Fruit fly (Drosophila melanogaster) whole organism, pupa: ENCODE data around the gene BG642312.
A peak's percentile ranks its signal among the peaks of the same experiment; 100 is the strongest.

Experiments used
- CG10348 ChIP-seq: fragments of 200-800 bp; sonication (Bioruptor generic); IDR thresholded peaks from 2 replicates; pipeline ENCODE4 v1.3.6; 2022; ENCODE audit warnings: missing biosample characterization, missing genetic modification characterization
- CG12605 ChIP-seq: fragments of 200-800 bp; sonication (Bioruptor generic); IDR thresholded peaks from 2 replicates; pipeline ENCODE4 v1.3.6; 2022; ENCODE audit warnings: missing biosample characterization, missing genetic modification characterization
- CG13204 ChIP-seq: fragments of 200-800 bp; sonication (Bioruptor generic); optimal IDR thresholded peaks from 2 replicates; lab custom pipeline; 2018; ENCODE audit warnings: missing biosample characterization, mild to moderate bottlenecking, missing genetic modification characterization, moderate library complexity
- CG14655 ChIP-seq: fragments of 200-800 bp; sonication (Bioruptor generic); optimal IDR thresholded peaks from 3 replicates; lab custom pipeline; 2017; ENCODE audit warnings: mild to moderate bottlenecking, missing biosample characterization, missing genetic modification reagents, missing genetic modification characterization
- CG15710 ChIP-seq: fragments of 200-800 bp; sonication (Bioruptor generic); optimal IDR thresholded peaks from 2 replicates; lab custom pipeline; 2018; ENCODE audit warnings: missing biosample characterization, mild to moderate bottlenecking, missing genetic modification characterization, moderate library complexity
- CG17806 ChIP-seq: fragments of 200-800 bp; sonication (Bioruptor generic); optimal IDR thresholded peaks from 2 replicates; lab custom pipeline; 2018; ENCODE audit warnings: missing biosample characterization, mild to moderate bottlenecking, missing genetic modification characterization, moderate library complexity
- CG32121 ChIP-seq: fragments of 200-800 bp; sonication (Bioruptor generic); IDR thresholded peaks from 2 replicates; pipeline ENCODE4 v1.3.6; 2022; ENCODE audit warnings: missing biosample characterization, missing genetic modification characterization
- CG34367 ChIP-seq: fragments of 200-800 bp; sonication (Bioruptor generic); optimal IDR thresholded peaks from 2 replicates; lab custom pipeline; 2018; ENCODE audit warnings: missing biosample characterization, mild to moderate bottlenecking, missing genetic modification characterization
- CG4496 ChIP-seq: fragments of 200-800 bp; sonication (Bioruptor generic); IDR thresholded peaks from 3 replicates; pipeline ENCODE4 v1.3.6; 2022; ENCODE audit warnings: missing biosample characterization, missing genetic modification characterization
- CG8159 ChIP-seq: fragments of 200-800 bp; sonication (Bioruptor generic); optimal IDR thresholded peaks from 3 replicates; lab custom pipeline; 2018; ENCODE audit warnings: missing biosample characterization, mild to moderate bottlenecking, missing genetic modification characterization, moderate library complexity
- CG8301 ChIP-seq: fragments of 200-800 bp; sonication (Bioruptor generic); optimal IDR thresholded peaks from 2 replicates; lab custom pipeline; 2018; ENCODE audit warnings: missing biosample characterization, mild to moderate bottlenecking, missing genetic modification characterization
- CG9948 ChIP-seq: fragments of 200-800 bp; sonication (Bioruptor generic); optimal IDR thresholded peaks from 2 replicates; lab custom pipeline; 2018; ENCODE audit warnings: missing biosample characterization, mild to moderate bottlenecking, missing genetic modification characterization, moderate library complexity
- D1 ChIP-seq: fragments of 200-800 bp; sonication (Bioruptor generic); optimal IDR thresholded peaks from 2 replicates; lab custom pipeline; 2018; ENCODE audit warnings: missing biosample characterization, mild to moderate bottlenecking, missing genetic modification characterization, moderate library complexity
- EcR ChIP-seq: fragments of 200-800 bp; sonication (Bioruptor generic); optimal IDR thresholded peaks from 3 replicates; lab custom pipeline; 2019; ENCODE audit warnings: missing biosample characterization, missing genetic modification characterization, mild to moderate bottlenecking, moderate library complexity, missing genetic modification reagents
- Ets98B ChIP-seq: fragments of 200-800 bp; sonication (Bioruptor generic); IDR thresholded peaks from 2 replicates; pipeline ENCODE4 v1.3.6; 2022; ENCODE audit warnings: missing biosample characterization, missing genetic modification characterization
- Pif1A ChIP-seq: fragments of 200-800 bp; sonication (Bioruptor generic); optimal IDR thresholded peaks from 3 replicates; lab custom pipeline; 2016; ENCODE audit warnings: missing biosample characterization, missing genetic modification characterization
- Pif1B ChIP-seq: fragments of 200-800 bp; sonication (Bioruptor generic); optimal IDR thresholded peaks from 3 replicates; lab custom pipeline; 2016; ENCODE audit warnings: missing biosample characterization, missing genetic modification characterization
- Snoo ChIP-seq: fragments of 200-800 bp; sonication (Bioruptor generic); optimal IDR thresholded peaks from 3 replicates; lab custom pipeline; 2017; ENCODE audit warnings: missing biosample characterization, mild to moderate bottlenecking, missing genetic modification characterization, inconsistent platforms
- fd96Ca ChIP-seq: fragments of 200-800 bp; sonication (Bioruptor generic); IDR thresholded peaks from 3 replicates; pipeline ENCODE4 v1.3.6; 2022; ENCODE audit warnings: missing biosample characterization, missing genetic modification characterization
- gl ChIP-seq: fragments of 200-800 bp; sonication (Bioruptor generic); optimal IDR thresholded peaks from 2 replicates; lab custom pipeline; 2018; ENCODE audit warnings: missing biosample characterization, mild to moderate bottlenecking, missing genetic modification characterization
- rn ChIP-seq: fragments of 200-800 bp; sonication (Bioruptor generic); IDR thresholded peaks from 2 replicates; pipeline ENCODE4 v1.3.6; 2022; ENCODE audit warnings: missing biosample characterization, missing genetic modification characterization

BG642312 gene

DNA sequence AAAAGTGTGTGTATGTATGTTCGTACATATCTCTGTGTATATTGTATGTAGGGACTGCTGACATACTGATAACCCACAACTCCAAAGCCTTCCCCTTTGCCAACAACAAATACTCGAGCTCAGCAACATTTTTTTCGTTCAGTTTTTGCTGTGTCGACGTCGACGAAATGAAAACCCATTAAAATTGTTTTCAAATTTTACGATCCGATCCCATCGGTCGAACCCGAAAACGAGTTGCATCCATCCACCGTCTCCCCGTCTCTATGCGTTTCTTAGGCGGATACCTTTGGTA, 16.4 kb downstream of the BG642312 start:
- no peak for TF ChIP-seq CG4496 (GFP tag; lab: Robert Waterston, UW)

DNA sequence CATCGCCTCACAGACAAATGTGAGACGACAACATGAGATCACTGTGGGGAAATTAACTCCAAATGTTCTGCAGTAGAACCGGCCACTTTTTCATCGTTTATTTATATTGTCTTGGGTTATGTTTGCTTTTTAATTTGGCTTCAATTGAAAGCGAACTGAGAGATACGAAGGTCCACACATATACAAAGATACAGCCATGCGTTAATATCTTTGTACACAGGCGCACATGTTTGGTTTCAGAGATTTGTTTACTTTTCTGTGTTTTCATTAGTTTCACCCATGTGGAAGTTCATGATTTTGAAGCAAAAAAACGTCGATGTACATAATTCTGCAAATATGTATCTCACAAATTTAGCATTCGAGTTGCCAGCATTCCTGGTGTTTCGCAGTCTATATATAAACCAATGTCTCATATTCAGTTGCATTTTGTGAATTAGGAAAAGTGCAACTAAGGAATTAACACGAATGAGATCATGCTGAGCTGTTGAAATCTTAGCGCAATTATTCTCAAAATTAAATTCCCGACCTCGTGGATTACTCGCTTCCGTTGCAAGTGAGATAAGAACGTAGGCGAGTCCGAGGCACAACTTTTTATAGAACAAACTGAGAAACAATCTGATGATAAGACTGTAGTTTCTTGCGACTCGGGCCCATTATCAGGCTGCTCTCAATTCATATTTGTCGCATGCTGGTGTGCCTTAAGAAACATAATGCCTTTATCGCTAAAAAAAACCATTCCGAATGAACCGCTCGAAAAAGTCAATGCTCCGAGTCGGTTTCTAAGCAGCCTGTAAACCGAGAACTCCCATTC, 17.0 kb downstream of the BG642312 start:
- no peak for TF ChIP-seq CG32121 (GFP tag; lab: Robert Waterston, UW)
- no peak for TF ChIP-seq CG4496 (GFP tag; lab: Robert Waterston, UW)
- peak; percentile 52 for TF ChIP-seq EcR (GFP tag; lab: Kevin White, UChicago)

- no peak for TF ChIP-seq Snoo (tag; lab: Kevin White, UChicago)
These were observed 33.0 kb downstream of the BG642312 start, which contains the start of gene CG8219 for dm6 chr3L:6200173-6200572. TSS of gene CG8219 (plus strand) at chr3L:6200473.

DNA sequence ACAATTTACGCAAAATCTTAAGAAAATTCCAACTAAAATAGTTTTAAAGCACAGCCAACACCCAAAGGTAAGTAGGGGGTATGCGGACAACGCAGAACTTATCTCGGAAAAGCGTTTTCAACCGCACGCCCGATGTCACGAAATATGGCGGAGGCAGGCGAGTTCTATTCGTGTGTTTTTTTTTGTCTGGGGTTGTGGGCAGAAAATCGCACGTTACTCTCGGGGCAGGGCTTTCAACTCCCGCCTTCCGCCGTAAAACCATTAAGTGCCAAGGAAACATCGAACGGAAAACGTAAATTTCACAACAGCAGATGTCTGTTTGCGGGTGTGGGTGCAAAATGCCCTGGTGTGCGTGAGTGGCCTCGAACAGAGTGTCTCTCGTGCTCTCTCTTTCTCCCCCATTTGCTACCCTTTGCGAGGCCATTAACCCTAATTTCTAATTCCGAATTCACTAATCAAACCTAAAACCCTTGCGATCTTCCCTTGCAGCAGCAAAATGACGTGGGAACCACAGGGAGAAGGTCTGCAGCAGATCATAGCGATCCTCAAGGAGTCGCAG, 39.5 kb downstream of the BG642312 start:
- no peak for TF ChIP-seq gl (tag; lab: Kevin White, UChicago)
- 0 out of 3 replicates have a peak, but pooled peaks have one; percentile 4 for TF ChIP-seq CG4496 (GFP tag; lab: Robert Waterston, UW)
- peak; percentile 96 for TF ChIP-seq EcR (GFP tag; lab: Kevin White, UChicago)
- TF ChIP-seq, all 21 proteins: peak for 2

- TF ChIP-seq CG4496 (GFP tag; lab: Robert Waterston, UW) (peak; percentile 60; the same call in 2 of the 3 replicates), CG13204 (GFP tag; lab: Kevin White, UChicago) (no peak), CG8301 (tag; lab: Kevin White, UChicago) (no peak), CG15710 (tag; lab: Kevin White, UChicago) (peak; percentile 83), Snoo (tag; lab: Kevin White, UChicago) (peak; percentile 76), D1 (tag; lab: Kevin White, UChicago) (no peak), rn (peak; percentile 64), gl (tag; lab: Kevin White, UChicago) (no peak), EcR (GFP tag; lab: Kevin White, UChicago) (peak; percentile 81), CG17806 (peak; percentile 52), CG9948 (peak; percentile 73), CG32121 (GFP tag; lab: Robert Waterston, UW) (peak; percentile 58; the same call in 1 of the 2 replicates), Pif1B (no peak), CG8159 (no peak), Pif1A (GFP tag; lab: Kevin White, UChicago) (no peak), CG12605 (GFP tag; lab: Robert Waterston, UW) (no peak), Ets98B (GFP tag; lab: Robert Waterston, UW) (no peak; the same call in none of the 2 replicates), CG34367 (tag; lab: Kevin White, UChicago) (peak; percentile 57), CG10348 (GFP tag; lab: Robert Waterston, UW) (0 out of 2 replicates have a peak, but pooled peaks have one; percentile 19), CG14655 (GFP tag; lab: Kevin White, UChicago) (no peak), fd96Ca (GFP tag; lab: Robert Waterston, UW) (peak; percentile 54; the same call in 2 of the 3 replicates)
- TF ChIP-seq, all 21 proteins: peak for 11
These were observed 40.2 kb downstream of the BG642312 start, which contains the start of the genes Sf3b6 and Tnpo for dm6 chr3L:6192822-6193555. TSS of gene Sf3b6 (minus strand) at chr3L:6193179. TSS of gene Tnpo (plus strand) at chr3L:6193480.

- peak; percentile 59 for TF ChIP-seq Ets98B (GFP tag; lab: Robert Waterston, UW)
- TF ChIP-seq Snoo (tag; lab: Kevin White, UChicago) = peak; percentile 11
- peak; percentile 38; the same call in 1 of the 2 replicates for TF ChIP-seq CG32121 (GFP tag; lab: Robert Waterston, UW)
- peak; percentile 52 for TF ChIP-seq CG8159
- no peak for TF ChIP-seq Pif1A (GFP tag; lab: Kevin White, UChicago)
- TF ChIP-seq CG8301 (tag; lab: Kevin White, UChicago) = peak; percentile 9
- peak; percentile 48; the same call in 1 of the 2 replicates for TF ChIP-seq CG12605 (GFP tag; lab: Robert Waterston, UW)
- peak; percentile 77 for TF ChIP-seq CG4496 (GFP tag; lab: Robert Waterston, UW)
- TF ChIP-seq CG10348 (GFP tag; lab: Robert Waterston, UW) = no peak
- TF ChIP-seq rn = peak; percentile 43; the same call in 1 of the 2 replicates
- TF ChIP-seq CG15710 (tag; lab: Kevin White, UChicago) = peak; percentile 28
- peak; percentile 30; the same call in 1 of the 3 replicates for TF ChIP-seq fd96Ca (GFP tag; lab: Robert Waterston, UW)
- no peak for TF ChIP-seq D1 (tag; lab: Kevin White, UChicago)
- TF ChIP-seq CG14655 (GFP tag; lab: Kevin White, UChicago) = no peak
- no peak for TF ChIP-seq CG34367 (tag; lab: Kevin White, UChicago)
- TF ChIP-seq CG13204 (GFP tag; lab: Kevin White, UChicago) = no peak
- peak; percentile 1 for TF ChIP-seq EcR (GFP tag; lab: Kevin White, UChicago)
- TF ChIP-seq gl (tag; lab: Kevin White, UChicago) = no peak
- peak; percentile 11 for TF ChIP-seq CG9948
- TF ChIP-seq CG17806 = peak; percentile 22
- TF ChIP-seq Pif1B = no peak
These were observed 43.9 kb downstream of the BG642312 start, which contains the start of the genes D19A and CG7386 for dm6 chr3L:6188995-6189927. TSS of gene D19A (minus strand) at chr3L:6189123. TSS of gene CG7386 (plus strand) at chr3L:6189745.
